Fruit fly (Drosophila melanogaster): ENCODE measurements around the gene atk.

DNA sequence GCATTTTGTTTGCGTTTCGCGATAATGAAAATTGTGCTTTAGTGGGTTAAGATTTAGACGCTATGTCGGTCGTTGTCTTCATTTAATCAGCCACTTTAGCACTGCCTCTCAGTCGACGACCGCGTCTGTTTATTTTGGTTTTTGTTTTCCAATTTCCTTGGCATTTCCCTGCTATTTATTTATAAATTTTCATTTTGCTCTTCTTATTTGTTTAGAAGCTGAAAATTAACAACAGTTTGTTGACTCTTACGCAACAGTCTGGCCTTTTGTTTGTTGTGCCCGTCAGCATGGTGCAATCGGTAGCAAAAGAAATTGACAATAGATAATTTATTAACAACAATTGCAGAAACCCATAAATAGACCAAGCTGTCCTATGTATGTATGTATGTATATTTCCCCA lies 42.9 kb upstream of the atk start:
- no peak for TF ChIP-seq CG12768 (GFP tag; optimal IDR thresholded peaks at IDR 0.05)
- TF ChIP-seq CG11617 (GFP tag; optimal IDR thresholded peaks at IDR 0.05) = no peak
- no peak for TF ChIP-seq toe (GFP tag; optimal IDR thresholded peaks at IDR 0.05)
- TF ChIP-seq Mnt (GFP tag; optimal IDR thresholded peaks at IDR 0.05) = no peak
- TF ChIP-seq pad (GFP tag; optimal IDR thresholded peaks at IDR 0.05) = no peak
- TF ChIP-seq kay (GFP tag; ENCODE audit: borderline replicate concordance) = peak; percentile 85
- no peak for TF ChIP-seq Crg-1 (GFP tag; optimal IDR thresholded peaks at IDR 0.05)
- TF ChIP-seq Clk (GFP tag; optimal IDR thresholded peaks at IDR 0.05) = no peak
- TF ChIP-seq CG14711 (tag; optimal IDR thresholded peaks at IDR 0.05) = no peak
